Worm (Caenorhabditis elegans): ENCODE results near the gene E04F6.15.

DNA sequence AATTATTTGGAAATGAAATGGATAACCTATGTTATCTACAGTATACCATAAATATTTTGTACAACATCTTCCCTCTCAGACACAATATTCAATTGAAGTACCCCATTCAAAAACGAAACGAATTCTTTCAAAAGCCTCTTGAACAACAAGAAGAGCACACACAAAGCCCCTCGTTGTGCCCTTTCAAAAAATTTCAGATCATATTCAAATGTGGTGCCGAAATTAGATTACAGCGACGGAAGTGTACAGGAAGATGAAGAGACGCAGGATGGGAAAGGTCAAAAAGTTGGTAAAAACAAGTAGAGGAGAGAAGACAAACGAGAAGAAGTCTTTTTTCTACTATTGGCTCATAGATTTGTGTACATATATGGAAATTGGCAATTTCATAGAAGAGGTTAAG lies 34.0 kb downstream of the E04F6.15 start:
- no peak for TF ChIP-seq skn-1 (tag; optimal IDR thresholded peaks at IDR 0.05)
- TF ChIP-seq ztf-11 (tag; optimal IDR thresholded peaks at IDR 0.05), result no peak

All from whole organism, L2 larva.